Fruit fly (Drosophila melanogaster) whole organism, embryonic: ENCODE measurements around the gene CG3632.

Source experiments
- Atf6 ChIP-seq: fragments of 200-800 bp; sonication (Bioruptor generic); IDR thresholded peaks from 2 replicates; pipeline ENCODE4 v1.3.6; 2022; ENCODE audit warnings: missing biosample characterization, missing genetic modification characterization
- Blimp-1 ChIP-seq: fragments of 200-800 bp; sonication (Bioruptor generic); optimal IDR thresholded peaks from 3 replicates; lab custom pipeline; 2018; ENCODE audit warnings: missing biosample characterization, missing genetic modification characterization, mild to moderate bottlenecking, moderate library complexity, missing genetic modification reagents
- CG10267 ChIP-seq: fragments of 200-800 bp; sonication (Bioruptor generic); optimal IDR thresholded peaks from 2 replicates; lab custom pipeline; 2018; ENCODE audit warnings: missing biosample characterization, mild to moderate bottlenecking, missing genetic modification characterization, moderate library complexity
- CG12659 ChIP-seq: fragments of 200-800 bp; sonication (Bioruptor generic); optimal IDR thresholded peaks from 3 replicates; lab custom pipeline; 2017; ENCODE audit warnings: mild to moderate bottlenecking, missing biosample characterization, missing genetic modification reagents, missing genetic modification characterization
- CG13296 ChIP-seq: fragments of 200-800 bp; sonication (Bioruptor generic); optimal IDR thresholded peaks from 3 replicates; lab custom pipeline; 2018; ENCODE audit warnings: missing biosample characterization, mild to moderate bottlenecking, missing genetic modification characterization
- CG13424 ChIP-seq: fragments of 200-800 bp; sonication (Bioruptor generic); optimal IDR thresholded peaks from 2 replicates; lab custom pipeline; 2019; ENCODE audit warnings: missing biosample characterization, mild to moderate bottlenecking, missing genetic modification characterization, moderate library complexity
- CG13894 ChIP-seq: fragments of 200-800 bp; sonication (Bioruptor generic); optimal IDR thresholded peaks from 3 replicates; lab custom pipeline; 2018; ENCODE audit warnings: missing biosample characterization, mild to moderate bottlenecking, missing genetic modification characterization, moderate library complexity
- CG15269 ChIP-seq: fragments of 200-800 bp; sonication (Bioruptor generic); optimal IDR thresholded peaks from 2 replicates; lab custom pipeline; 2018; ENCODE audit warnings: missing biosample characterization, mild to moderate bottlenecking, missing genetic modification characterization, moderate library complexity
- CG17186 ChIP-seq: fragments of 200-800 bp; sonication (Bioruptor generic); optimal IDR thresholded peaks from 3 replicates; lab custom pipeline; 2017; ENCODE audit warnings: missing biosample characterization, missing genetic modification reagents, missing genetic modification characterization
- CG17361 ChIP-seq: fragments of 200-800 bp; sonication (Bioruptor generic); IDR thresholded peaks from 3 replicates; pipeline ENCODE4 v1.3.6; 2022; ENCODE audit warnings: missing biosample characterization, missing genetic modification characterization
- CG17568 ChIP-seq: fragments of 200-800 bp; sonication (Bioruptor generic); optimal IDR thresholded peaks from 2 replicates; lab custom pipeline; 2018; ENCODE audit warnings: missing biosample characterization, mild to moderate bottlenecking, missing genetic modification characterization, moderate library complexity
- CG17829 ChIP-seq: fragments of 200-800 bp; optimal IDR thresholded peaks from 2 replicates; lab custom pipeline; 2019; ENCODE audit warnings: missing biosample characterization, mild to moderate bottlenecking, missing genetic modification characterization, moderate library complexity
- CG18262 ChIP-seq: fragments of 200-800 bp; optimal IDR thresholded peaks from 3 replicates; lab custom pipeline; 2019; ENCODE audit warnings: missing biosample characterization, mild to moderate bottlenecking, missing genetic modification characterization, moderate library complexity
- CG18599 ChIP-seq: fragments of 200-800 bp; sonication (Bioruptor generic); optimal IDR thresholded peaks from 3 replicates; lab custom pipeline; 2017; ENCODE audit warnings: missing biosample characterization, missing genetic modification characterization, mild to moderate bottlenecking, moderate library complexity, missing genetic modification reagents
- CG2678 ChIP-seq: fragments of 200-800 bp; sonication (Bioruptor generic); optimal IDR thresholded peaks from 3 replicates; lab custom pipeline; 2019; ENCODE audit warnings: missing biosample characterization, mild to moderate bottlenecking, missing genetic modification characterization, moderate library complexity
- CG2712 ChIP-seq: fragments of 200-800 bp; optimal IDR thresholded peaks from 3 replicates; lab custom pipeline; 2019; ENCODE audit warnings: missing biosample characterization, mild to moderate bottlenecking, missing genetic modification characterization, moderate library complexity
- CG30403 ChIP-seq: fragments of 200-800 bp; sonication (Bioruptor generic); optimal IDR thresholded peaks from 3 replicates; lab custom pipeline; 2016; ENCODE audit warnings: missing biosample characterization, missing genetic modification characterization
- CG31388 ChIP-seq: fragments of 200-800 bp; sonication (Bioruptor generic); optimal IDR thresholded peaks from 2 replicates; lab custom pipeline; 2016; ENCODE audit warnings: missing biosample characterization, missing genetic modification characterization
- CG32532 ChIP-seq: fragments of 200-800 bp; sonication (Bioruptor generic); IDR thresholded peaks from 2 replicates; pipeline ENCODE4 v1.3.6; 2022; ENCODE audit warnings: missing biosample characterization, missing genetic modification characterization
- CG3281 ChIP-seq: fragments of 200-800 bp; sonication (Bioruptor generic); optimal IDR thresholded peaks from 3 replicates; lab custom pipeline; 2017; ENCODE audit warnings: missing biosample characterization, mild to moderate bottlenecking, missing genetic modification characterization
- CG3726 ChIP-seq: fragments of 200-800 bp; sonication (Bioruptor generic); IDR thresholded peaks from 3 replicates; pipeline ENCODE4, ENCODE4 v1.3.6; 2022; ENCODE audit warnings: missing biosample characterization, missing genetic modification characterization
- CG42726 ChIP-seq: fragments of 200-800 bp; sonication (Bioruptor generic); IDR thresholded peaks from 2 replicates; pipeline ENCODE4 v1.3.6; 2022; ENCODE audit warnings: missing biosample characterization, missing genetic modification characterization; ENCODE audit not compliant: partially characterized antibody
- CG7556 ChIP-seq: fragments of 200-800 bp; sonication (Bioruptor generic); optimal IDR thresholded peaks from 2 replicates; lab custom pipeline; 2017; ENCODE audit warnings: missing biosample characterization, mild to moderate bottlenecking, missing genetic modification characterization
- CG9727 ChIP-seq: fragments of 200-800 bp; sonication (Bioruptor generic); optimal IDR thresholded peaks from 3 replicates; lab custom pipeline; 2017; ENCODE audit warnings: missing biosample characterization, mild to moderate bottlenecking, missing genetic modification characterization
- CG9932 ChIP-seq: fragments of 200-800 bp; sonication (Bioruptor generic); IDR thresholded peaks from 2 replicates; pipeline ENCODE4 v1.3.6; 2022; ENCODE audit warnings: missing biosample characterization, missing genetic modification characterization
- D19A ChIP-seq: fragments of 200-800 bp; optimal IDR thresholded peaks from 3 replicates; lab custom pipeline; 2019; ENCODE audit warnings: missing biosample characterization, mild to moderate bottlenecking, missing genetic modification characterization, moderate library complexity
- Dad ChIP-seq: fragments of 200-800 bp; sonication (Bioruptor generic); optimal IDR thresholded peaks from 3 replicates; lab custom pipeline; 2016; ENCODE audit warnings: missing biosample characterization, missing genetic modification characterization
- Fer1 ChIP-seq: fragments of 200-800 bp; sonication (Bioruptor generic); optimal IDR thresholded peaks from 2 replicates; lab custom pipeline; 2017; ENCODE audit warnings: missing biosample characterization, mild to moderate bottlenecking, missing genetic modification characterization
- NC2α ChIP-seq: fragments of 200-800 bp; sonication (Bioruptor generic); optimal IDR thresholded peaks from 2 replicates; lab custom pipeline; 2016; ENCODE audit warnings: missing biosample characterization, missing genetic modification characterization
- PHDP ChIP-seq: fragments of 200-800 bp; sonication (Bioruptor generic); optimal IDR thresholded peaks from 3 replicates; lab custom pipeline; 2018; ENCODE audit warnings: missing biosample characterization, mild to moderate bottlenecking, missing genetic modification characterization, moderate library complexity
- Six4 ChIP-seq: fragments of 200-800 bp; sonication (Bioruptor generic); optimal IDR thresholded peaks from 2 replicates; lab custom pipeline; 2016; ENCODE audit warnings: missing biosample characterization, missing genetic modification characterization
- Sry-β ChIP-seq: fragments of 200-800 bp; sonication (Bioruptor generic); optimal IDR thresholded peaks from 2 replicates; lab custom pipeline; 2018; ENCODE audit warnings: missing biosample characterization, mild to moderate bottlenecking, missing genetic modification characterization, moderate library complexity
- Xbp1 ChIP-seq: fragments of 200-800 bp; sonication (Bioruptor generic); optimal IDR thresholded peaks from 3 replicates; lab custom pipeline; 2016; ENCODE audit warnings: missing biosample characterization, mild to moderate bottlenecking, missing genetic modification characterization
- bsh ChIP-seq, 2 experiments: fragments of 200-800 bp; sonication (Bioruptor generic); optimal IDR thresholded peaks; 2 replicates each; lab custom pipeline; 2017 to 2018; ENCODE audit warnings: mild to moderate bottlenecking in 2 of 2, missing biosample characterization in 2 of 2, missing genetic modification characterization in 2 of 2, moderate library complexity in 1 of 2
- btn ChIP-seq: fragments of 200-800 bp; sonication (Bioruptor generic); optimal IDR thresholded peaks from 2 replicates; lab custom pipeline; 2016; ENCODE audit warnings: missing biosample characterization, missing genetic modification characterization
- emc ChIP-seq: fragments of 200-800 bp; sonication (Bioruptor generic); optimal IDR thresholded peaks from 2 replicates; lab custom pipeline; 2016; ENCODE audit warnings: missing biosample characterization, missing genetic modification characterization
- ems ChIP-seq: fragments of 200-800 bp; sonication (Bioruptor generic); optimal IDR thresholded peaks from 3 replicates; lab custom pipeline; 2016; ENCODE audit warnings: missing biosample characterization, missing genetic modification characterization
- gcm ChIP-seq: fragments of 200-800 bp; sonication (Bioruptor generic); optimal IDR thresholded peaks from 2 replicates; lab custom pipeline; 2019; ENCODE audit warnings: missing biosample characterization, mild to moderate bottlenecking, missing genetic modification characterization, moderate library complexity
- klu ChIP-seq: fragments of 200-800 bp; sonication (Bioruptor generic); IDR thresholded peaks from 2 replicates; pipeline ENCODE4 v1.3.6; 2022; ENCODE audit warnings: missing biosample characterization, missing genetic modification characterization
- lab ChIP-seq: fragments of 200-800 bp; sonication (Bioruptor generic); optimal IDR thresholded peaks from 3 replicates; lab custom pipeline; 2017; ENCODE audit warnings: missing biosample characterization, missing genetic modification characterization, mild to moderate bottlenecking, moderate library complexity, missing genetic modification reagents
- lola ChIP-seq, 3 experiments: fragments of >200 bp in 2 of 3; fragments of 200-800 bp in 1 of 3; sonication (Bioruptor generic) in 1 of 3; optimal IDR thresholded peaks; 2 replicates each; lab custom pipeline; 2017 to 2019; ENCODE audit warnings: missing biosample characterization in 3 of 3, missing genetic modification characterization in 3 of 3, mild to moderate bottlenecking in 1 of 3, moderate library complexity in 1 of 3
- mirr ChIP-seq: fragments of 200-800 bp; sonication (Bioruptor generic); optimal IDR thresholded peaks from 3 replicates; lab custom pipeline; 2018; ENCODE audit warnings: missing biosample characterization, mild to moderate bottlenecking, missing genetic modification characterization
- pfk ChIP-seq: fragments of 200-800 bp; sonication (Bioruptor generic); optimal IDR thresholded peaks from 2 replicates; lab custom pipeline; 2018; ENCODE audit warnings: missing biosample characterization, mild to moderate bottlenecking, missing genetic modification characterization, moderate library complexity
- prd ChIP-seq, 3 experiments: fragments of >200 bp in 2 of 3; fragments of 200-800 bp in 1 of 3; sonication (Bioruptor generic) in 1 of 3; optimal IDR thresholded peaks in 2 of 3; IDR thresholded peaks in 1 of 3; 2 replicates in 2 of 3; 3 replicates in 1 of 3; pipeline versions ENCODE4 v1.3.6 to Lab custom; 2017 to 2022; ENCODE audit warnings: missing biosample characterization in 1 of 3, missing genetic modification characterization in 1 of 3
- sens ChIP-seq: fragments of 200-800 bp; sonication (Bioruptor generic); peaks from one replicate; lab custom pipeline; 2016; ENCODE audit warnings: missing biosample characterization, missing genetic modification characterization
- seq ChIP-seq: fragments of 200-800 bp; sonication (Bioruptor generic); IDR thresholded peaks from 2 replicates; pipeline ENCODE4 v1.3.6; 2022; ENCODE audit warnings: missing biosample characterization, missing genetic modification characterization
- sug ChIP-seq: fragments of 200-800 bp; optimal IDR thresholded peaks from 2 replicates; lab custom pipeline; 2019; ENCODE audit warnings: missing biosample characterization, mild to moderate bottlenecking, missing genetic modification characterization, moderate library complexity
- tgo ChIP-seq: fragments of 200-800 bp; sonication (Bioruptor generic); IDR thresholded peaks from 3 replicates; pipeline ENCODE4 v1.3.6; 2022; ENCODE audit warnings: missing biosample characterization, missing genetic modification characterization
- unpg ChIP-seq: fragments of 200-800 bp; sonication (Bioruptor generic); optimal IDR thresholded peaks from 3 replicates; lab custom pipeline; 2018; ENCODE audit warnings: missing biosample characterization, mild to moderate bottlenecking, missing genetic modification characterization, moderate library complexity

The CG3632 gene

DNA sequence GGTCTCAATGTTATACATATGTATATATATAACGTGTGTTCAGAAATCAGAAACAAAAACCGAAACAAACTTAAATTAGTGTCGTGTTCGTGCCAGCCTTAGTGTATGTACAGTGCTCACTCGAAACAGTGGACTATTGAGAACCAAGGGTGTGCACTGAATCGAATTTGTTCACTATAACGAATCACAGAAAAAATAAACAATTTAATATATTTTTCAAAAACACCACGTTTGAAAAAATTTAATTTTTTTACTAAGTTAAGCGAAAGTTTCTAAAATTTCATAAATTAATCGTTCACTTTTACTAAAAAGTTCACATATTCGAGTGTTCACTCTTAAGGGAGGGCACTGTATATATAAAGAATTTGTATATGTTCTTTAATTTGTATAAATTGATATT is 11.3 kb upstream of the CG3632 start (continued):
- TF ChIP-seq CG18599 (GFP tag; lab: Kevin White, UChicago): peak; percentile 12
- peak; percentile 37 for TF ChIP-seq CG13424
- peak; percentile 18 for TF ChIP-seq Blimp-1 (GFP tag; lab: Kevin White, UChicago)
- TF ChIP-seq PHDP (tag; lab: Kevin White, UChicago): peak; percentile 36
- TF ChIP-seq CG9932 (GFP tag; lab: Robert Waterston, UW): peak; percentile 24; the same call in 1 of the 2 replicates
- no peak for TF ChIP-seq CG3726 (GFP tag; lab: Robert Waterston, UW)
- peak; percentile 48 for TF ChIP-seq CG15269 (tag; lab: Kevin White, UChicago)
- peak in 1 of 3 experiments; percentile 6 for TF ChIP-seq lola (GFP tag; optimal IDR thresholded peaks at IDR 0.05; lab: Kevin White, UChicago)
- peak; percentile 14 for TF ChIP-seq CG13296
- no peak for TF ChIP-seq NC2α (GFP tag; lab: Kevin White, UChicago)
- no peak for TF ChIP-seq Sry-β (GFP tag; lab: Kevin White, UChicago)
- no peak for TF ChIP-seq Dad
- TF ChIP-seq CG31388 (GFP tag; lab: Kevin White, UChicago): no peak
- peak; percentile 34 for TF ChIP-seq CG7556 (GFP tag; lab: Kevin White, UChicago)
- no peak for TF ChIP-seq pfk
- TF ChIP-seq Atf6 (GFP tag; lab: Robert Waterston, UW): 0 out of 2 replicates have a peak, but pooled peaks have one; percentile 37
- TF ChIP-seq CG12659: peak; percentile 6
- peak; percentile 9 for TF ChIP-seq CG3281 (GFP tag; lab: Kevin White, UChicago)
- no peak for TF ChIP-seq seq
- no peak for TF ChIP-seq klu (GFP tag; lab: Robert Waterston, UW)
- peak; percentile 70 for TF ChIP-seq sens (GFP tag; lab: Kevin White, UChicago)
- peak; percentile 14 for TF ChIP-seq CG10267 (tag; lab: Kevin White, UChicago)
- peak; percentile 50 for TF ChIP-seq CG2712
- no peak for TF ChIP-seq prd (optimal IDR thresholded peaks at IDR 0.05; lab: Kevin White, UChicago)
- peak; percentile 22; the same call in 1 of the 3 replicates for TF ChIP-seq prd (GFP tag; IDR thresholded peaks at IDR 0.05; lab: Robert Waterston, UW)
- TF ChIP-seq CG18262: peak; percentile 36
- TF ChIP-seq CG17361 (GFP tag; lab: Robert Waterston, UW): 0 out of 3 replicates have a peak, but pooled peaks have one; percentile 33
- peak; percentile 4 for TF ChIP-seq sug (tag; lab: Kevin White, UChicago)
- TF ChIP-seq ems: peak; percentile 2
- no peak for TF ChIP-seq CG13894 (tag; lab: Kevin White, UChicago)
- TF ChIP-seq btn (GFP tag; lab: Kevin White, UChicago): no peak
- no peak for TF ChIP-seq emc
- TF ChIP-seq Xbp1 (GFP tag; lab: Kevin White, UChicago): peak; percentile 17
- peak; percentile 4 for TF ChIP-seq gcm (GFP tag; lab: Kevin White, UChicago)
- TF ChIP-seq CG9727: peak; percentile 19
- TF ChIP-seq CG32532 (GFP tag; lab: Robert Waterston, UW): peak; percentile 19; the same call in 1 of the 2 replicates
- peak; percentile 48 for TF ChIP-seq lab (GFP tag; lab: Kevin White, UChicago)
- no peak for TF ChIP-seq CG42726 (GFP tag; lab: Robert Waterston, UW)
- TF ChIP-seq D19A (tag; lab: Kevin White, UChicago): peak; percentile 25
- peak; percentile 50 for TF ChIP-seq unpg (GFP tag; lab: Kevin White, UChicago)
- no peak for TF ChIP-seq CG17186 (GFP tag; lab: Kevin White, UChicago)
- TF ChIP-seq Fer1 (GFP tag; lab: Kevin White, UChicago): peak; percentile 47
- peak; percentile 58 for TF ChIP-seq CG2678 (tag; lab: Kevin White, UChicago)
- TF ChIP-seq Six4 (GFP tag; lab: Kevin White, UChicago): no peak
- TF ChIP-seq mirr: no peak
- TF ChIP-seq tgo (GFP tag; lab: Robert Waterston, UW): peak; percentile 25; the same call in 2 of the 3 replicates
- peak; percentile 14 for TF ChIP-seq CG17829
- peak; percentile 28 for TF ChIP-seq CG30403 (GFP tag; lab: Kevin White, UChicago)
- TF ChIP-seq bsh (GFP tag; optimal IDR thresholded peaks at IDR 0.05; lab: Kevin White, UChicago): peak in 1 of 2 experiments; percentile 38
- no peak for TF ChIP-seq CG17568 (GFP tag; lab: Kevin White, UChicago)
